Worm (Caenorhabditis elegans) whole organism, L2 larva: ENCODE measurements around the gene chch-3.

Source experiments
- dmd-4 ChIP-seq: sonication (generic microtip); optimal IDR thresholded peaks from 2 replicates; lab custom pipeline; 2017; ENCODE audit warnings: missing biosample characterization, missing genetic modification characterization
- egl-27 ChIP-seq: sonication (generic microtip); optimal IDR thresholded peaks from 3 replicates; lab custom pipeline; 2017; ENCODE audit warnings: missing biosample characterization, missing genetic modification reagents, missing genetic modification characterization
- elt-1 ChIP-seq: fragments of 150-350 bp; optimal IDR thresholded peaks from 2 replicates; lab custom pipeline; 2014; ENCODE audit warnings: missing biosample characterization, missing genetic modification characterization
- elt-3 ChIP-seq: sonication (generic microtip); optimal IDR thresholded peaks from 2 replicates; lab custom pipeline; 2017; ENCODE audit warnings: missing biosample characterization, missing genetic modification characterization
- lin-39 ChIP-seq: fragments of 150-350 bp; optimal IDR thresholded peaks from 2 replicates; lab custom pipeline; 2014; ENCODE audit warnings: missing biosample characterization, missing genetic modification reagents, missing genetic modification characterization
- lsy-2 ChIP-seq, 2 experiments: fragments of 150-350 bp in 1 of 2; sonication (generic microtip) in 1 of 2; optimal IDR thresholded peaks; 2 replicates each; lab custom pipeline; 2014 to 2017; ENCODE audit warnings: missing biosample characterization in 2 of 2, missing genetic modification characterization in 2 of 2
- mab-5 ChIP-seq: fragments of 150-350 bp; optimal IDR thresholded peaks from 2 replicates; lab custom pipeline; 2014; ENCODE audit warnings: missing biosample characterization, missing genetic modification characterization
- nhr-11 ChIP-seq: fragments of 150-350 bp; optimal IDR thresholded peaks from 2 replicates; lab custom pipeline; 2014; ENCODE audit warnings: missing biosample characterization, missing genetic modification characterization
- sma-3 ChIP-seq: sonication (generic microtip); optimal IDR thresholded peaks from 2 replicates; lab custom pipeline; 2016; ENCODE audit warnings: missing genetic modification reagents, missing genetic modification characterization, missing compliant biosample characterization
- unc-55 ChIP-seq: fragments of 150-350 bp; sonication (generic microtip); optimal IDR thresholded peaks from 3 replicates; lab custom pipeline; 2014; ENCODE audit warnings: missing biosample characterization, missing genetic modification reagents, missing genetic modification characterization
- unc-62 ChIP-seq: fragments of 150-350 bp; optimal IDR thresholded peaks from 2 replicates; lab custom pipeline; 2014; ENCODE audit warnings: missing biosample characterization, missing genetic modification reagents, missing genetic modification characterization
- zag-1 ChIP-seq: fragments of 150-350 bp; optimal IDR thresholded peaks from 2 replicates; lab custom pipeline; 2014; ENCODE audit warnings: missing biosample characterization, missing genetic modification characterization
- ztf-11 ChIP-seq: sonication (generic microtip); optimal IDR thresholded peaks from 2 replicates; lab custom pipeline; 2017; ENCODE audit warnings: missing biosample characterization, missing genetic modification characterization
- ztf-4 ChIP-seq: fragments of 150-350 bp; optimal IDR thresholded peaks from 2 replicates; lab custom pipeline; 2014; ENCODE audit warnings: missing biosample characterization, missing genetic modification characterization

- no peak for TF ChIP-seq elt-3 (tag; lab: Kevin White, UChicago)
- TF ChIP-seq egl-27 (tag; lab: Kevin White, UChicago) = no peak
- no peak for TF ChIP-seq elt-1
- TF ChIP-seq lin-39 (tag; lab: Kevin White, UChicago) = no peak
- TF ChIP-seq zag-1 (tag; lab: Kevin White, UChicago) = no peak
- TF ChIP-seq unc-62 = no peak
- no peak for TF ChIP-seq dmd-4 (tag; lab: Kevin White, UChicago)
- TF ChIP-seq mab-5 = no peak
- TF ChIP-seq ztf-11 (tag; lab: Kevin White, UChicago) = no peak
- no peak for TF ChIP-seq nhr-11
- TF ChIP-seq sma-3 (GFP tag; lab: Kevin White, UChicago) = no peak
- no peak for TF ChIP-seq lsy-2 (tag; optimal IDR thresholded peaks at IDR 0.05; lab: Kevin White, UChicago)
- no peak for TF ChIP-seq ztf-4 (tag; lab: Kevin White, UChicago)
- no peak for TF ChIP-seq unc-55
These were observed 44.4 kb upstream of the chch-3 start, which contains the start of gene C06C3.3 for ce11 chrII:9372393-9372792.
